Worm (Caenorhabditis elegans) whole organism, midembryonic: ENCODE results near the gene ZK673.2.

Source experiments
- flt-1 ChIP-seq: fragments of 200-800 bp; sonication (Bioruptor generic); IDR thresholded peaks from 2 replicates; pipeline ENCODE4 v1.3.6; 2022; ENCODE audit warnings: missing genetic modification characterization, missing compliant biosample characterization
- med-1 ChIP-seq: sonication (generic microtip); optimal IDR thresholded peaks from 2 replicates; lab custom pipeline; 2017; ENCODE audit warnings: missing genetic modification characterization, mild to moderate bottlenecking, missing compliant biosample characterization, antibody characterized with exemption, missing genetic modification reagents; ENCODE audit not compliant: insufficient read depth
- ref-1 ChIP-seq: fragments of 200-800 bp; sonication (Bioruptor generic); conservative IDR thresholded peaks from 2 replicates; pipeline ENCODE4 v1.3.6; 2022; ENCODE audit warnings: missing genetic modification reagents, missing genetic modification characterization, missing compliant biosample characterization
- tab-1 ChIP-seq: fragments of 200-800 bp; sonication (Bioruptor generic); IDR thresholded peaks from 2 replicates; pipeline ENCODE4 v1.3.6; 2022; ENCODE audit warnings: missing genetic modification characterization, missing compliant biosample characterization

- TF ChIP-seq flt-1 (GFP tag; lab: Robert Waterston, UW) (no peak), ref-1 (GFP tag; lab: Robert Waterston, UW) (no peak), med-1 (no peak), tab-1 (GFP tag; lab: Robert Waterston, UW) (no peak)
Measured at ce11 chrII:10464230-10464920, 16.3 kb downstream of the ZK673.2 start, which contains the start of the genes ZK673.6 and sdz-37.
